Fruit fly (Drosophila melanogaster) whole organism, pupa: ENCODE data around the gene fws.

Experiments used
- CG13204 ChIP-seq: fragments of 200-800 bp; sonication (Bioruptor generic); optimal IDR thresholded peaks from 2 replicates; lab custom pipeline; 2018; ENCODE audit warnings: missing biosample characterization, mild to moderate bottlenecking, missing genetic modification characterization, moderate library complexity
- CG17806 ChIP-seq: fragments of 200-800 bp; sonication (Bioruptor generic); optimal IDR thresholded peaks from 2 replicates; lab custom pipeline; 2018; ENCODE audit warnings: missing biosample characterization, mild to moderate bottlenecking, missing genetic modification characterization, moderate library complexity
- CG8301 ChIP-seq: fragments of 200-800 bp; sonication (Bioruptor generic); optimal IDR thresholded peaks from 2 replicates; lab custom pipeline; 2018; ENCODE audit warnings: missing biosample characterization, mild to moderate bottlenecking, missing genetic modification characterization
- CG9948 ChIP-seq: fragments of 200-800 bp; sonication (Bioruptor generic); optimal IDR thresholded peaks from 2 replicates; lab custom pipeline; 2018; ENCODE audit warnings: missing biosample characterization, mild to moderate bottlenecking, missing genetic modification characterization, moderate library complexity
- D1 ChIP-seq: fragments of 200-800 bp; sonication (Bioruptor generic); optimal IDR thresholded peaks from 2 replicates; lab custom pipeline; 2018; ENCODE audit warnings: missing biosample characterization, mild to moderate bottlenecking, missing genetic modification characterization, moderate library complexity
- Ets98B ChIP-seq: fragments of 200-800 bp; sonication (Bioruptor generic); IDR thresholded peaks from 2 replicates; pipeline ENCODE4 v1.3.6; 2022; ENCODE audit warnings: missing biosample characterization, missing genetic modification characterization
- Snoo ChIP-seq: fragments of 200-800 bp; sonication (Bioruptor generic); optimal IDR thresholded peaks from 3 replicates; lab custom pipeline; 2017; ENCODE audit warnings: missing biosample characterization, mild to moderate bottlenecking, missing genetic modification characterization, inconsistent platforms
- rn ChIP-seq: fragments of 200-800 bp; sonication (Bioruptor generic); IDR thresholded peaks from 2 replicates; pipeline ENCODE4 v1.3.6; 2022; ENCODE audit warnings: missing biosample characterization, missing genetic modification characterization

DNA sequence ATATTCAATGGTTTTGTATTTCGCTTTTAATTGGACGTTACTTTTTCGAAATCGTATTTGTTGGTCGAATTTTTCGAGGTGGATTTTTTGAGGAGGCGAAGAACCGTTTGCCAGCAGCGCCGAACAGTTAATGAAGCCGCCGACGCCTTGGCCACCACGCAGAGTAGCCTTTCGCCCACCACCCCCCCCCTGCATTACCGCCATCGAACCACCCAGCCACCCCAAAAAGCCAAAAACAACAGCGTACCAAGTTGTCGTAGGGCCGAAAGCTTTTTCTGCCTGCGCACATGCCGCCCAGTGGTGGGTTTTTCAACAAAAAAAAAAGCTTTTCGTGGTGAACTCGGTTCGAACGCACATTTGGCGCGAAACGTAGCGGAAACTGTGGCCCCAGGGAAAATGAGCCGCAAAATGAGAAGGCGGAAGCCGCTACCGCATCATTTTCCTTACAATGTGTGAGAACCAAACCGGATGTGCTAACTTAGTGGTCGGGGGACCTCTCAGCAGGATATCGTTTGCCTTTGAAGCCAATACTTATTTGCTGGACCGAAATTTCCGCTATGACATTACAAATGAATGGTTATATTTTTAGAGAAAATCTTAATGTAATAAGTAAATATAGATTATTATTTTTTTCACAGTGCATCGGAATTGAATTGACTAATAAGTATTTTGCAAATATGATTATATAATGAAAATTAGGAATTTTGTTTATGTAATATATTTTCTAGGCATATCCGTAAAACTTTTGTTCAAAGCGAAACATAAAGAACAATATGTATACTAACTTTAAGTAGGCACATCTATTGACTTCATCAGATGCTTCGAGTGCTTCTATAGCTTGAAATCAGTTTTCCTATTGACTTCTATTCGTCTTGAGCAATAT is 47.6 kb downstream of the fws start, which contains the start of the genes Dif and CG5043:
- TF ChIP-seq CG9948 (tag; lab: Kevin White, UChicago) (no peak), CG17806 (no peak), Ets98B (GFP tag; lab: Robert Waterston, UW) (peak; percentile 36; the same call in 1 of the 2 replicates), CG8301 (tag; lab: Kevin White, UChicago) (no peak), CG13204 (GFP tag; lab: Kevin White, UChicago) (no peak), rn (no peak), D1 (tag; lab: Kevin White, UChicago) (no peak), Snoo (no peak)
